Worm (Caenorhabditis elegans) whole organism, mixed stage, embryonic: ENCODE measurements around the gene F46F5.7.
A peak's percentile ranks its signal among the peaks of the same experiment; 100 is the strongest.

ENCODE experiments used
- M03D4.4 ChIP-seq: sonication (generic microtip); optimal IDR thresholded peaks from 2 replicates; lab custom pipeline; 2017; ENCODE audit warnings: mild to moderate bottlenecking, missing genetic modification characterization, missing compliant biosample characterization
- bed-3 ChIP-seq: fragments of 200-800 bp; sonication (Bioruptor generic); optimal IDR thresholded peaks from 3 replicates; lab custom pipeline; 2018; ENCODE audit warnings: mild to moderate bottlenecking, missing genetic modification characterization, moderate library complexity, missing compliant biosample characterization
- blmp-1 ChIP-seq: fragments of 150-350 bp; optimal IDR thresholded peaks from 2 replicates; lab custom pipeline; 2014; ENCODE audit warnings: missing biosample characterization, missing genetic modification characterization
- ceh-39 ChIP-seq: fragments of 150-350 bp; optimal IDR thresholded peaks from 2 replicates; lab custom pipeline; 2014; ENCODE audit warnings: missing biosample characterization, missing genetic modification characterization
- ceh-43 ChIP-seq: fragments of 200-800 bp; sonication (Bioruptor generic); optimal IDR thresholded peaks from 2 replicates; lab custom pipeline; 2018; ENCODE audit warnings: mild to moderate bottlenecking, missing genetic modification characterization, moderate library complexity, missing compliant biosample characterization
- ceh-83 ChIP-seq: fragments of 200-800 bp; sonication (Bioruptor generic); optimal IDR thresholded peaks from 2 replicates; lab custom pipeline; 2018; ENCODE audit warnings: mild to moderate bottlenecking, missing genetic modification characterization, missing compliant biosample characterization
- ces-1 ChIP-seq: fragments of 150-350 bp; optimal IDR thresholded peaks from 2 replicates; lab custom pipeline; 2014; ENCODE audit warnings: missing biosample characterization, missing genetic modification reagents, missing genetic modification characterization
- cnd-1 ChIP-seq: fragments of 200-800 bp; sonication (Bioruptor generic); optimal IDR thresholded peaks from 2 replicates; lab custom pipeline; 2018; ENCODE audit warnings: mild to moderate bottlenecking, missing genetic modification characterization, missing compliant biosample characterization
- drap-1 ChIP-seq: fragments of 200-800 bp; sonication (Bioruptor generic); optimal IDR thresholded peaks from 3 replicates; lab custom pipeline; 2018; ENCODE audit warnings: mild to moderate bottlenecking, missing genetic modification characterization, missing compliant biosample characterization
- elt-1 ChIP-seq: sonication (generic microtip); optimal IDR thresholded peaks from 2 replicates; lab custom pipeline; 2017; ENCODE audit warnings: missing genetic modification characterization, mild to moderate bottlenecking, missing compliant biosample characterization, antibody characterized with exemption, moderate library complexity, borderline replicate concordance; ENCODE audit not compliant: insufficient read depth
- elt-3 ChIP-seq: fragments of 150-350 bp; optimal IDR thresholded peaks from 2 replicates; lab custom pipeline; 2014; ENCODE audit warnings: missing biosample characterization, missing genetic modification characterization
- flh-1 ChIP-seq: fragments of 200-800 bp; sonication (Bioruptor generic); optimal IDR thresholded peaks from 2 replicates; lab custom pipeline; 2018; ENCODE audit warnings: mild to moderate bottlenecking, missing genetic modification characterization, moderate library complexity, missing compliant biosample characterization
- ham-2 ChIP-seq: fragments of 200-800 bp; sonication (Bioruptor generic); optimal IDR thresholded peaks from 2 replicates; lab custom pipeline; 2018; ENCODE audit warnings: mild to moderate bottlenecking, missing genetic modification characterization, missing compliant biosample characterization
- hlh-1 ChIP-seq: fragments of 150-350 bp; optimal IDR thresholded peaks from 2 replicates; lab custom pipeline; 2014; ENCODE audit warnings: missing biosample characterization, missing genetic modification reagents, missing genetic modification characterization
- lin-13 ChIP-seq: fragments of 150-350 bp; optimal IDR thresholded peaks from 2 replicates; lab custom pipeline; 2014; ENCODE audit warnings: missing biosample characterization, missing genetic modification characterization
- lin-32 ChIP-seq: fragments of 200-800 bp; sonication (Bioruptor generic); optimal IDR thresholded peaks from 2 replicates; lab custom pipeline; 2018; ENCODE audit warnings: mild to moderate bottlenecking, missing genetic modification characterization, missing compliant biosample characterization
- lsy-2 ChIP-seq: fragments of 150-350 bp; optimal IDR thresholded peaks from 2 replicates; lab custom pipeline; 2014; ENCODE audit warnings: missing biosample characterization, missing genetic modification characterization
- mab-5 ChIP-seq: fragments of 150-350 bp; optimal IDR thresholded peaks from 2 replicates; lab custom pipeline; 2014; ENCODE audit warnings: missing biosample characterization, missing genetic modification characterization
- mep-1 ChIP-seq: fragments of 150-350 bp; optimal IDR thresholded peaks from 2 replicates; lab custom pipeline; 2017; ENCODE audit warnings: missing biosample characterization, missing genetic modification reagents, missing genetic modification characterization, inconsistent platforms
- mls-2 ChIP-seq: sonication (generic microtip); optimal IDR thresholded peaks from 2 replicates; lab custom pipeline; 2016; ENCODE audit warnings: mild to moderate bottlenecking, missing genetic modification characterization, moderate library complexity, missing compliant biosample characterization
- nhr-12 ChIP-seq: fragments of 150-350 bp; optimal IDR thresholded peaks from 2 replicates; lab custom pipeline; 2014; ENCODE audit warnings: missing biosample characterization, missing genetic modification characterization
- nhr-2 ChIP-seq: fragments of 150-350 bp; optimal IDR thresholded peaks from 2 replicates; lab custom pipeline; 2014; ENCODE audit warnings: missing biosample characterization, missing genetic modification characterization
- nhr-237 ChIP-seq: fragments of 150-350 bp; optimal IDR thresholded peaks from 2 replicates; lab custom pipeline; 2014; ENCODE audit warnings: missing biosample characterization, missing genetic modification characterization
- nhr-28 ChIP-seq: fragments of 150-350 bp; optimal IDR thresholded peaks from 2 replicates; lab custom pipeline; 2014; ENCODE audit warnings: missing biosample characterization, missing genetic modification characterization
- nhr-76 ChIP-seq: sonication (generic microtip); optimal IDR thresholded peaks from 2 replicates; lab custom pipeline; 2017; ENCODE audit warnings: missing biosample characterization, missing genetic modification characterization
- pha-4 ChIP-seq: fragments of 150-350 bp; optimal IDR thresholded peaks from 2 replicates; lab custom pipeline; 2018; ENCODE audit warnings: missing biosample characterization, missing genetic modification reagents, missing genetic modification characterization
- sem-2 ChIP-seq: fragments of 200-800 bp; sonication (Bioruptor generic); optimal IDR thresholded peaks from 2 replicates; lab custom pipeline; 2018; ENCODE audit warnings: mild to moderate bottlenecking, missing genetic modification characterization, missing compliant biosample characterization
- snpc-4 ChIP-seq: fragments of 150-350 bp; optimal IDR thresholded peaks from 2 replicates; lab custom pipeline; 2014; ENCODE audit warnings: missing biosample characterization, missing genetic modification characterization
- sptf-1 ChIP-seq: sonication (generic microtip); optimal IDR thresholded peaks from 2 replicates; lab custom pipeline; 2017; ENCODE audit warnings: mild to moderate bottlenecking, missing genetic modification characterization, moderate library complexity, missing compliant biosample characterization
- tbx-8 ChIP-seq: fragments of 200-800 bp; sonication (Bioruptor generic); optimal IDR thresholded peaks from 2 replicates; lab custom pipeline; 2018; ENCODE audit warnings: mild to moderate bottlenecking, missing genetic modification characterization, moderate library complexity, missing compliant biosample characterization
- unc-120 ChIP-seq: sonication (generic microtip); optimal IDR thresholded peaks from 2 replicates; lab custom pipeline; 2017; ENCODE audit warnings: missing genetic modification characterization, missing compliant biosample characterization; ENCODE audit not compliant: poor library complexity, severe bottlenecking
- unc-39 ChIP-seq: fragments of 150-350 bp; optimal IDR thresholded peaks from 2 replicates; lab custom pipeline; 2014; ENCODE audit warnings: missing biosample characterization, missing genetic modification characterization
- unc-62 ChIP-seq: fragments of 150-350 bp; optimal IDR thresholded peaks from 2 replicates; lab custom pipeline; 2014; ENCODE audit warnings: missing biosample characterization, missing genetic modification reagents, missing genetic modification characterization
- ztf-11 ChIP-seq: fragments of 150-350 bp; optimal IDR thresholded peaks from 2 replicates; lab custom pipeline; 2014; ENCODE audit warnings: missing biosample characterization, missing genetic modification characterization

The F46F5.7 gene

ce11 chrII:820519-820918 lies at the start of gene F46F5.7:
F46F5.7 (minus strand) TSS chrII:820619.
- TF ChIP-seq nhr-2 (tag; lab: Kevin White, UChicago), result no peak
- no peak for TF ChIP-seq snpc-4 (tag; lab: Kevin White, UChicago)
- no peak for TF ChIP-seq elt-3 (tag; lab: Kevin White, UChicago)
- no peak for TF ChIP-seq lin-32 (GFP tag; lab: Kevin White, UChicago)
- TF ChIP-seq unc-120 (tag; lab: Kevin White, UChicago), result no peak
- no peak for TF ChIP-seq ceh-83 (GFP tag; lab: Kevin White, UChicago)
- TF ChIP-seq mep-1 (tag; lab: Kevin White, UChicago), result no peak
- TF ChIP-seq mab-5 (tag; lab: Kevin White, UChicago), result no peak
- no peak for TF ChIP-seq ceh-43
- TF ChIP-seq nhr-12 (tag; lab: Kevin White, UChicago), result no peak
- no peak for TF ChIP-seq mls-2 (tag; lab: Kevin White, UChicago)
- no peak for TF ChIP-seq hlh-1 (tag; lab: Kevin White, UChicago)
- TF ChIP-seq lin-13 (tag; lab: Kevin White, UChicago), result no peak
- TF ChIP-seq blmp-1 (tag; lab: Kevin White, UChicago), result no peak
- no peak for TF ChIP-seq M03D4.4 (tag; lab: Kevin White, UChicago)
- no peak for TF ChIP-seq ceh-39 (tag; lab: Kevin White, UChicago)
- TF ChIP-seq pha-4 (tag; lab: Kevin White, UChicago), result no peak
- TF ChIP-seq flh-1 (GFP tag; lab: Kevin White, UChicago), result no peak

- no peak for TF ChIP-seq M03D4.4 (tag; lab: Kevin White, UChicago)
- no peak for TF ChIP-seq unc-62 (GFP tag; lab: Kevin White, UChicago)
- TF ChIP-seq, all 35 proteins: peak for 0
These were observed 48.9 kb upstream of the F46F5.7 start for ce11 chrII:869316-869715.

- TF ChIP-seq nhr-2 (tag; lab: Kevin White, UChicago) (peak; percentile 71), tbx-8 (no peak), nhr-28 (no peak), lin-32 (GFP tag; lab: Kevin White, UChicago) (peak; percentile 18), flh-1 (GFP tag; lab: Kevin White, UChicago) (no peak), ztf-11 (tag; lab: Kevin White, UChicago) (no peak), mep-1 (tag; lab: Kevin White, UChicago) (no peak), hlh-1 (tag; lab: Kevin White, UChicago) (no peak), unc-39 (tag; lab: Kevin White, UChicago) (no peak), sem-2 (no peak), cnd-1 (tag; lab: Kevin White, UChicago) (peak; percentile 94)
These were observed 47.9 kb upstream of the F46F5.7 start, which contains the start of gene fbxc-51 for ce11 chrII:868240-868864. fbxc-51 (plus strand) TSS chrII:868814.

- TF ChIP-seq mls-2 (tag; lab: Kevin White, UChicago) (no peak), lin-13 (tag; lab: Kevin White, UChicago) (no peak), lsy-2 (no peak), hlh-1 (tag; lab: Kevin White, UChicago) (no peak), sptf-1 (tag; lab: Kevin White, UChicago) (no peak), ces-1 (no peak), unc-39 (tag; lab: Kevin White, UChicago) (no peak), nhr-76 (no peak), nhr-2 (tag; lab: Kevin White, UChicago) (no peak), ceh-39 (tag; lab: Kevin White, UChicago) (no peak), tbx-8 (no peak), nhr-237 (tag; lab: Kevin White, UChicago) (no peak), bed-3 (GFP tag; lab: Kevin White, UChicago) (no peak), elt-3 (tag; lab: Kevin White, UChicago) (no peak), sem-2 (no peak)
- TF ChIP-seq, all 35 proteins: peak for 0
These were observed 46.4 kb upstream of the F46F5.7 start, which contains the start of gene Y46B2A.3 for ce11 chrII:866801-867200. Y46B2A.3 (minus strand) TSS chrII:866901.

ce11 chrII:861564-861963 lies 41.1 kb upstream of the F46F5.7 start, which contains the start of gene Y46B2A.4:
Y46B2A.4 (plus strand) TSS chrII:861864.
- TF ChIP-seq mls-2 (tag; lab: Kevin White, UChicago) (no peak), ham-2 (GFP tag; lab: Kevin White, UChicago) (no peak), snpc-4 (tag; lab: Kevin White, UChicago) (no peak), M03D4.4 (tag; lab: Kevin White, UChicago) (no peak), unc-62 (GFP tag; lab: Kevin White, UChicago) (no peak), ceh-39 (tag; lab: Kevin White, UChicago) (no peak), drap-1 (GFP tag; lab: Kevin White, UChicago) (no peak), tbx-8 (no peak), nhr-76 (no peak), bed-3 (GFP tag; lab: Kevin White, UChicago) (no peak), unc-39 (tag; lab: Kevin White, UChicago) (no peak), cnd-1 (tag; lab: Kevin White, UChicago) (no peak), lin-13 (tag; lab: Kevin White, UChicago) (no peak), mep-1 (tag; lab: Kevin White, UChicago) (no peak), elt-1 (tag; lab: Kevin White, UChicago) (no peak), elt-3 (tag; lab: Kevin White, UChicago) (no peak)
